Worm (Caenorhabditis elegans): ENCODE data around the gene perm-1.

Gene perm-1

DNA sequence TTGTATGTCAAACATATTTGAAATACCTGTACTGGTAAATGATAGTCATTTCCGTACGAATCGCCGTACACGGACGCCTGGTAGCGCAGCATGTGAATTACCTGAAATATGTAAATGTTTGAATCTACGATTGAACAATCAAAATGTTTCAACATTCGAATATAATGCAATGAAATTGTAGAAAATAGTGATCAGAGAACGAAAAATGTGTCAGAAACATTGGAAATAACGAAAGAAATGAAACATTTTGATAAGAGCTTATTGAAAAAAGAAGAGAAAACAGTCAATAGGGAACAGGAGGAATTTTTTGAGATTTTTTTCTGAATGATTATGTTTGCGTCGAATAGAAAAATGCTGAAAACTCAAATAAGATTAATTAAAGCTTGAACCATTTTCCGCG is 10.6 kb upstream of the perm-1 start, which contains the start of gene ztf-17:
Gene ztf-17 (minus strand): TSS at position 101 of the 400 bp plus-strand sequence.
- TF ChIP-seq elt-2 (tag; optimal IDR thresholded peaks at IDR 0.05) (no peak), fkh-8 (tag; optimal IDR thresholded peaks at IDR 0.05) (no peak), sox-4 (tag; optimal IDR thresholded peaks at IDR 0.05) (no peak)

DNA sequence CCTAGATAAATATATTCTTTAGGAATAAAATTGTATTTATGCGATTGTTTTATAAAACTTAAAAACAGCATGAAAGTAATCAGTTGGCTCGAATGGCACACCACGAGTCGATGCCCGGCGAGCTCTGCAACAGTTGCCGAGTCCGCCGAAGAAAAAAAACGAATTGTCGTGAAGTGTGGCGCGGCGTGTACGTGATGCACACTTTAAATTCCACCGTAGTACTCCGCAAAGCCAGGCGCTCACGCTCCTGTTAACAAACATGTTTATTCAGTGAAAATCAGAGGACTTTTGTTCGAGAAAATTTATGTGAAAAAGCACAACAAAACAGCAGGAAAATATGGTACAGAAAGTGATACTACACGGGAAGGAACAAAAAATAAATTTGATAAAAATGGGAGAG is 10.0 kb upstream of the perm-1 start:
- no peak for TF ChIP-seq zip-4 (GFP tag; optimal IDR thresholded peaks at IDR 0.05)
- no peak for TF ChIP-seq efl-3 (GFP tag; optimal IDR thresholded peaks at IDR 0.05)
- no peak for TF ChIP-seq aly-2 (tag; optimal IDR thresholded peaks at IDR 0.05)
- TF ChIP-seq nhr-11 (tag; optimal IDR thresholded peaks at IDR 0.05) = no peak
- no peak for TF ChIP-seq zag-1 (tag; optimal IDR thresholded peaks at IDR 0.05)
- peak; percentile 18; the same call in 1 of the 2 replicates for TF ChIP-seq nhr-19 (GFP tag; conservative IDR thresholded peaks at IDR 0.05)
- TF ChIP-seq pag-3 (tag; optimal IDR thresholded peaks at IDR 0.05; ENCODE audit: borderline replicate concordance, insufficient read depth) = peak; percentile 87
- no peak for TF ChIP-seq irx-1 (tag; optimal IDR thresholded peaks at IDR 0.05)
- peak; percentile 61 to 72 for TF ChIP-seq efl-1 (optimal IDR thresholded peaks at IDR 0.05)
- TF ChIP-seq efl-1 (GFP tag; optimal IDR thresholded peaks at IDR 0.05 in 1 of 2) = peak; percentile 61 to 94
- TF ChIP-seq ets-5 (GFP tag; IDR thresholded peaks at IDR 0.05) = no peak
- no peak for TF ChIP-seq Y116A8C.19 (tag; optimal IDR thresholded peaks at IDR 0.05; ENCODE audit: borderline replicate concordance)
- TF ChIP-seq mdl-1 (tag; optimal IDR thresholded peaks at IDR 0.05) = peak in 1 of 2 experiments; percentile 15
- no peak for TF ChIP-seq fkh-4 (tag; optimal IDR thresholded peaks at IDR 0.05; ENCODE audit: borderline replicate concordance)
- no peak for TF ChIP-seq unc-98 (GFP tag; IDR thresholded peaks at IDR 0.05)
- no peak for TF ChIP-seq egl-27 (tag; optimal IDR thresholded peaks at IDR 0.05)
- TF ChIP-seq dpl-1 (GFP tag; optimal IDR thresholded peaks at IDR 0.05) = peak; percentile 19 to 68 (median 59)
- peak; percentile 10 for TF ChIP-seq skn-1 (tag; optimal IDR thresholded peaks at IDR 0.05)
- TF ChIP-seq C04F5.9 (tag; optimal IDR thresholded peaks at IDR 0.05) = no peak
- TF ChIP-seq nhr-71 (tag; optimal IDR thresholded peaks at IDR 0.05) = peak; percentile 54
- TF ChIP-seq sup-37 (GFP tag; optimal IDR thresholded peaks at IDR 0.05) = no peak
- TF ChIP-seq hpl-2 (GFP tag; optimal IDR thresholded peaks at IDR 0.05) = no peak
- no peak for TF ChIP-seq mef-2 (tag; optimal IDR thresholded peaks at IDR 0.05)
- TF ChIP-seq pqm-1 (tag; optimal IDR thresholded peaks at IDR 0.05) = no peak
- TF ChIP-seq nhr-47 (tag; optimal IDR thresholded peaks at IDR 0.05) = peak; percentile 30
- TF ChIP-seq snu-23 (GFP tag; optimal IDR thresholded peaks at IDR 0.05) = peak; percentile 70
- peak; percentile 16 for TF ChIP-seq vab-15 (tag; optimal IDR thresholded peaks at IDR 0.05)
- TF ChIP-seq aha-1 (tag; optimal IDR thresholded peaks at IDR 0.05) = no peak
- TF ChIP-seq grh-1 (GFP tag; IDR thresholded peaks at IDR 0.05) = no peak
- TF ChIP-seq lin-35 (GFP tag; optimal IDR thresholded peaks at IDR 0.05) = peak; percentile 65 to 81
- peak; percentile 33 for TF ChIP-seq snpc-4 (tag; optimal IDR thresholded peaks at IDR 0.05)
- peak; percentile 8 for TF ChIP-seq isw-1 (GFP tag; IDR thresholded peaks at IDR 0.05)
- TF ChIP-seq nhr-12 (tag; optimal IDR thresholded peaks at IDR 0.05) = no peak
- TF ChIP-seq hlh-17 (GFP tag; optimal IDR thresholded peaks at IDR 0.05; ENCODE audit: borderline replicate concordance) = no peak
- peak; percentile 91 for TF ChIP-seq F16B12.6 (tag; optimal IDR thresholded peaks at IDR 0.05)
- TF ChIP-seq nhr-85 (tag) = peak; percentile 14
- TF ChIP-seq unc-30 (tag; optimal IDR thresholded peaks at IDR 0.05) = no peak
- TF ChIP-seq C34B4.2 (tag; optimal IDR thresholded peaks at IDR 0.05) = no peak
- TF ChIP-seq blmp-1 (tag; optimal IDR thresholded peaks at IDR 0.05) = peak; percentile 54
- no peak for TF ChIP-seq ceh-8 (GFP tag; optimal IDR thresholded peaks at IDR 0.05)
- peak; percentile 33 for TF ChIP-seq tbx-2 (tag; optimal IDR thresholded peaks at IDR 0.05)
- peak; percentile 47 for TF ChIP-seq mep-1 (tag; optimal IDR thresholded peaks at IDR 0.05)
- TF ChIP-seq nhr-90 (tag; optimal IDR thresholded peaks at IDR 0.05; ENCODE audit: poor library complexity) = no peak
- no peak for TF ChIP-seq nhr-28 (tag; optimal IDR thresholded peaks at IDR 0.05)
- TF ChIP-seq nhr-77 (tag; optimal IDR thresholded peaks at IDR 0.05) = no peak
- no peak for TF ChIP-seq jun-1 (tag; optimal IDR thresholded peaks at IDR 0.05)
- TF ChIP-seq sptf-1 (tag; optimal IDR thresholded peaks at IDR 0.05) = no peak
- no peak for TF ChIP-seq elt-3 (tag; optimal IDR thresholded peaks at IDR 0.05)
- TF ChIP-seq swsn-7 (tag; optimal IDR thresholded peaks at IDR 0.05) = no peak

All from whole organism, L1 larva.